Fruit fly (Drosophila melanogaster) whole organism, pupa: ENCODE results near the gene Gr10b.
A peak's percentile ranks its signal among the peaks of the same experiment; 100 is the strongest.

Source experiments
- CG13204 ChIP-seq: fragments of 200-800 bp; sonication (Bioruptor generic); optimal IDR thresholded peaks from 2 replicates; lab custom pipeline; 2018; ENCODE audit warnings: missing biosample characterization, mild to moderate bottlenecking, missing genetic modification characterization, moderate library complexity
- CG15710 ChIP-seq: fragments of 200-800 bp; sonication (Bioruptor generic); optimal IDR thresholded peaks from 2 replicates; lab custom pipeline; 2018; ENCODE audit warnings: missing biosample characterization, mild to moderate bottlenecking, missing genetic modification characterization, moderate library complexity
- CG32121 ChIP-seq: fragments of 200-800 bp; sonication (Bioruptor generic); IDR thresholded peaks from 2 replicates; pipeline ENCODE4 v1.3.6; 2022; ENCODE audit warnings: missing biosample characterization, missing genetic modification characterization
- CG34367 ChIP-seq: fragments of 200-800 bp; sonication (Bioruptor generic); optimal IDR thresholded peaks from 2 replicates; lab custom pipeline; 2018; ENCODE audit warnings: missing biosample characterization, mild to moderate bottlenecking, missing genetic modification characterization
- CG8159 ChIP-seq: fragments of 200-800 bp; sonication (Bioruptor generic); optimal IDR thresholded peaks from 3 replicates; lab custom pipeline; 2018; ENCODE audit warnings: missing biosample characterization, mild to moderate bottlenecking, missing genetic modification characterization, moderate library complexity
- CG8301 ChIP-seq: fragments of 200-800 bp; sonication (Bioruptor generic); optimal IDR thresholded peaks from 2 replicates; lab custom pipeline; 2018; ENCODE audit warnings: missing biosample characterization, mild to moderate bottlenecking, missing genetic modification characterization
- D1 ChIP-seq: fragments of 200-800 bp; sonication (Bioruptor generic); optimal IDR thresholded peaks from 2 replicates; lab custom pipeline; 2018; ENCODE audit warnings: missing biosample characterization, mild to moderate bottlenecking, missing genetic modification characterization, moderate library complexity
- Ets98B ChIP-seq: fragments of 200-800 bp; sonication (Bioruptor generic); IDR thresholded peaks from 2 replicates; pipeline ENCODE4 v1.3.6; 2022; ENCODE audit warnings: missing biosample characterization, missing genetic modification characterization
- Pif1A ChIP-seq: fragments of 200-800 bp; sonication (Bioruptor generic); optimal IDR thresholded peaks from 3 replicates; lab custom pipeline; 2016; ENCODE audit warnings: missing biosample characterization, missing genetic modification characterization
- Pif1B ChIP-seq: fragments of 200-800 bp; sonication (Bioruptor generic); optimal IDR thresholded peaks from 3 replicates; lab custom pipeline; 2016; ENCODE audit warnings: missing biosample characterization, missing genetic modification characterization
- gl ChIP-seq: fragments of 200-800 bp; sonication (Bioruptor generic); optimal IDR thresholded peaks from 2 replicates; lab custom pipeline; 2018; ENCODE audit warnings: missing biosample characterization, mild to moderate bottlenecking, missing genetic modification characterization

DNA sequence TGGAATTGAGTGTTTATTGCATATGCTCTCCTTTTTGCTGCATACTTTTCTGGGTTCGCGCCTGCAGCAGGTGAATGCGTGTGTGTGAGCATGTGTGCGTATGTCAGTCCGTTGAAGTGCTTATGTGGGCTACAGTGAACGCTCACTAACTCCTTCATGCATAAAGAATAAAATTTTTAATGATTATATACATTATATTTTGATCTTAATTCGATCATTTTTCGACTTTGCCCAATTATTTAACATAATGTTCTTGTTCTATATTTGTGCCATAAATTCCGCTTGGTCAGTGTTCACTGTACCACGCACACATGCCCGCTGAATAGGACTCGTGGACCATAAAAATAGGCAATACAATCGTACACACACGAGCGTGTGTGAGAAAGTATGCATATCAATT is 42.2 kb downstream of the Gr10b start:
- TF ChIP-seq D1 (tag; lab: Kevin White, UChicago): no peak
- TF ChIP-seq CG15710 (tag; lab: Kevin White, UChicago): peak; percentile 26
- peak; percentile 46; the same call in 1 of the 2 replicates for TF ChIP-seq CG32121 (GFP tag; lab: Robert Waterston, UW)
- TF ChIP-seq Pif1A: no peak
- TF ChIP-seq gl (tag; lab: Kevin White, UChicago): no peak
- no peak for TF ChIP-seq Pif1B (GFP tag; lab: Kevin White, UChicago)
- no peak for TF ChIP-seq CG13204 (GFP tag; lab: Kevin White, UChicago)
- TF ChIP-seq CG34367 (tag; lab: Kevin White, UChicago): no peak
- peak; percentile 59 for TF ChIP-seq Ets98B (GFP tag; lab: Robert Waterston, UW)
- peak; percentile 0 for TF ChIP-seq CG8159
- TF ChIP-seq CG8301 (tag; lab: Kevin White, UChicago): no peak
